Fruit fly (Drosophila melanogaster): ENCODE measurements around the gene CG3402.
A peak's percentile ranks its signal among the peaks of the same experiment; 100 is the strongest.

CG3402 gene

dm6 chr3L:607551-608314 is 44.9 kb downstream of the CG3402 start:
- peak; percentile 89 for TF ChIP-seq EcR (GFP tag; optimal IDR thresholded peaks at IDR 0.05)
- no peak for TF ChIP-seq Pif1A (GFP tag; optimal IDR thresholded peaks at IDR 0.05)
- TF ChIP-seq CG32121 (GFP tag; IDR thresholded peaks at IDR 0.05), result no peak
- no peak for TF ChIP-seq Ets98B (GFP tag; IDR thresholded peaks at IDR 0.05)
- peak; percentile 9 for TF ChIP-seq CG13204 (GFP tag; optimal IDR thresholded peaks at IDR 0.05)
- TF ChIP-seq CG17806 (tag; optimal IDR thresholded peaks at IDR 0.05), result no peak

dm6 chr3L:606490-607327 is 46.0 kb downstream of the CG3402 start, which contains the start of gene Reg-2:
Gene Reg-2, minus strand, starts transcription at chr3L:606569.
- TF ChIP-seq fd96Ca (GFP tag; IDR thresholded peaks at IDR 0.05), result no peak
- TF ChIP-seq CG9948 (tag; optimal IDR thresholded peaks at IDR 0.05), result no peak
- peak; percentile 13 for TF ChIP-seq EcR (GFP tag; optimal IDR thresholded peaks at IDR 0.05)

- no peak for TF ChIP-seq CG12605 (GFP tag; IDR thresholded peaks at IDR 0.05)
- no peak for TF ChIP-seq CG8301 (tag; optimal IDR thresholded peaks at IDR 0.05)
- TF ChIP-seq CG34367 (tag; optimal IDR thresholded peaks at IDR 0.05), result no peak
- TF ChIP-seq CG4496 (GFP tag; IDR thresholded peaks at IDR 0.05), result no peak
- no peak for TF ChIP-seq gl (tag; optimal IDR thresholded peaks at IDR 0.05)
- TF ChIP-seq CG10348 (GFP tag; IDR thresholded peaks at IDR 0.05), result no peak
- no peak for TF ChIP-seq CG32121 (GFP tag; IDR thresholded peaks at IDR 0.05)
- no peak for TF ChIP-seq Pif1B (GFP tag; optimal IDR thresholded peaks at IDR 0.05)
- no peak for TF ChIP-seq CG13204 (GFP tag; optimal IDR thresholded peaks at IDR 0.05)
- no peak for TF ChIP-seq Ets98B (GFP tag; IDR thresholded peaks at IDR 0.05)
These were observed 48.0 kb downstream of the CG3402 start for dm6 chr3L:604701-605100.

- TF ChIP-seq CG13204 (GFP tag; optimal IDR thresholded peaks at IDR 0.05) (no peak), CG8301 (tag; optimal IDR thresholded peaks at IDR 0.05) (peak; percentile 7), CG12605 (GFP tag; IDR thresholded peaks at IDR 0.05) (0 out of 2 replicates have a peak, but pooled peaks have one; percentile 35), fd96Ca (GFP tag; IDR thresholded peaks at IDR 0.05) (peak; percentile 29; the same call in 1 of the 3 replicates), CG4496 (GFP tag; IDR thresholded peaks at IDR 0.05) (peak; percentile 57; the same call in 1 of the 3 replicates), Pif1A (GFP tag; optimal IDR thresholded peaks at IDR 0.05) (peak; percentile 8), CG15710 (tag; optimal IDR thresholded peaks at IDR 0.05) (no peak), CG32121 (GFP tag; IDR thresholded peaks at IDR 0.05) (peak; percentile 53), Snoo (tag; optimal IDR thresholded peaks at IDR 0.05) (peak; percentile 29), gl (tag; optimal IDR thresholded peaks at IDR 0.05) (peak; percentile 54), Pif1B (GFP tag; optimal IDR thresholded peaks at IDR 0.05) (peak; percentile 69), CG17806 (tag; optimal IDR thresholded peaks at IDR 0.05) (no peak), CG34367 (tag; optimal IDR thresholded peaks at IDR 0.05) (no peak), Ets98B (GFP tag; IDR thresholded peaks at IDR 0.05) (peak; percentile 69)
These were observed 48.7 kb downstream of the CG3402 start, which contains the start of gene CG13893 for dm6 chr3L:603847-604550. Gene CG13893, minus strand, starts transcription at chr3L:604008.

- TF ChIP-seq CG32121 (GFP tag; IDR thresholded peaks at IDR 0.05), result no peak
- no peak for TF ChIP-seq CG8301 (tag; optimal IDR thresholded peaks at IDR 0.05)
- no peak for TF ChIP-seq CG8159 (tag; optimal IDR thresholded peaks at IDR 0.05)
- no peak for TF ChIP-seq CG14655 (GFP tag; optimal IDR thresholded peaks at IDR 0.05)
- no peak for TF ChIP-seq D1 (tag; optimal IDR thresholded peaks at IDR 0.05)
- no peak for TF ChIP-seq fd96Ca (GFP tag; IDR thresholded peaks at IDR 0.05)
- no peak for TF ChIP-seq Pif1B (GFP tag; optimal IDR thresholded peaks at IDR 0.05)
- TF ChIP-seq CG17806 (tag; optimal IDR thresholded peaks at IDR 0.05), result no peak
- no peak for TF ChIP-seq Ets98B (GFP tag; IDR thresholded peaks at IDR 0.05)
- TF ChIP-seq gl (tag; optimal IDR thresholded peaks at IDR 0.05), result no peak
These were observed 49.5 kb downstream of the CG3402 start for dm6 chr3L:603188-603587.

dm6 chr3L:602531-602930 is 50.1 kb downstream of the CG3402 start:
- no peak for TF ChIP-seq CG8159 (tag; optimal IDR thresholded peaks at IDR 0.05)
- TF ChIP-seq CG15710 (tag; optimal IDR thresholded peaks at IDR 0.05), result peak; percentile 27
- TF ChIP-seq Ets98B (GFP tag; IDR thresholded peaks at IDR 0.05), result peak; percentile 90
- TF ChIP-seq Pif1A (GFP tag; optimal IDR thresholded peaks at IDR 0.05), result no peak
- no peak for TF ChIP-seq CG13204 (GFP tag; optimal IDR thresholded peaks at IDR 0.05)
- peak; percentile 86 for TF ChIP-seq CG32121 (GFP tag; IDR thresholded peaks at IDR 0.05)
- TF ChIP-seq CG34367 (tag; optimal IDR thresholded peaks at IDR 0.05), result no peak
- peak; percentile 94 for TF ChIP-seq fd96Ca (GFP tag; IDR thresholded peaks at IDR 0.05)
- TF ChIP-seq rn (GFP tag; IDR thresholded peaks at IDR 0.05), result peak; percentile 69
- no peak for TF ChIP-seq CG9948 (tag; optimal IDR thresholded peaks at IDR 0.05)
- TF ChIP-seq CG12605 (GFP tag; IDR thresholded peaks at IDR 0.05), result peak; percentile 68
- no peak for TF ChIP-seq CG14655 (GFP tag; optimal IDR thresholded peaks at IDR 0.05)
- peak; percentile 90 for TF ChIP-seq CG4496 (GFP tag; IDR thresholded peaks at IDR 0.05)
- peak; percentile 32 for TF ChIP-seq Snoo (tag; optimal IDR thresholded peaks at IDR 0.05)
- peak; percentile 86 for TF ChIP-seq CG10348 (GFP tag; IDR thresholded peaks at IDR 0.05)
- no peak for TF ChIP-seq EcR (GFP tag; optimal IDR thresholded peaks at IDR 0.05)
- TF ChIP-seq Pif1B (GFP tag; optimal IDR thresholded peaks at IDR 0.05), result no peak
- TF ChIP-seq CG8301 (tag; optimal IDR thresholded peaks at IDR 0.05), result no peak
- no peak for TF ChIP-seq D1 (tag; optimal IDR thresholded peaks at IDR 0.05)
- TF ChIP-seq gl (tag; optimal IDR thresholded peaks at IDR 0.05), result no peak
- TF ChIP-seq CG17806 (tag; optimal IDR thresholded peaks at IDR 0.05), result no peak
